Fruit fly (Drosophila melanogaster): ENCODE results near the gene lmgA.

dm6 chr2L:8522781-8523180, 5.6 kb downstream of the lmgA start:
- TF ChIP-seq ey (GFP tag; optimal IDR thresholded peaks at IDR 0.05) (no peak), Myc (optimal IDR thresholded peaks at IDR 0.05) (no peak), Jra (GFP tag; optimal IDR thresholded peaks at IDR 0.05) (no peak), lola (GFP tag; optimal IDR thresholded peaks at IDR 0.05) (no peak), pan (optimal IDR thresholded peaks at IDR 0.05) (no peak), Hr83 (GFP tag; optimal IDR thresholded peaks at IDR 0.05; ENCODE audit: poor library complexity, severe bottlenecking) (no peak), fru (GFP tag; optimal IDR thresholded peaks at IDR 0.05) (no peak), Hr78 (GFP tag; optimal IDR thresholded peaks at IDR 0.05) (no peak), usp (GFP tag; optimal IDR thresholded peaks at IDR 0.05) (no peak), dsf (GFP tag; optimal IDR thresholded peaks at IDR 0.05; ENCODE audit: borderline replicate concordance) (no peak), h (GFP tag; optimal IDR thresholded peaks at IDR 0.05) (no peak), Abd-B (GFP tag; optimal IDR thresholded peaks at IDR 0.05) (no peak), CG9705 (GFP tag; optimal IDR thresholded peaks at IDR 0.05) (no peak)

Measured in whole organism, wandering third instar larva.